Fruit fly (Drosophila melanogaster) whole organism, embryonic: ENCODE measurements around the gene CG14135.
A peak's percentile ranks its signal among the peaks of the same experiment; 100 is the strongest.

Experiments
- B-H1 ChIP-seq: fragments of 200-800 bp; sonication (Bioruptor generic); IDR thresholded peaks from 3 replicates; pipeline ENCODE4 v1.3.6; 2022; ENCODE audit warnings: missing biosample characterization, missing genetic modification characterization
- CG10209 ChIP-seq: fragments of 200-800 bp; sonication (Bioruptor generic); optimal IDR thresholded peaks from 3 replicates; lab custom pipeline; 2017; ENCODE audit warnings: missing biosample characterization, mild to moderate bottlenecking, missing genetic modification characterization, missing genetic modification reagents
- CG10959 ChIP-seq: fragments of 200-800 bp; sonication (Bioruptor generic); IDR thresholded peaks from 2 replicates; pipeline ENCODE4 v1.3.6; 2022; ENCODE audit warnings: missing biosample characterization, missing genetic modification characterization
- CG11398 ChIP-seq: fragments of 200-800 bp; sonication (Bioruptor generic); optimal IDR thresholded peaks from 2 replicates; lab custom pipeline; 2016; ENCODE audit warnings: missing biosample characterization, missing genetic modification characterization
- CG11504 ChIP-seq: fragments of 200-800 bp; sonication (Bioruptor generic); optimal IDR thresholded peaks from 3 replicates; lab custom pipeline; 2019; ENCODE audit warnings: missing biosample characterization, mild to moderate bottlenecking, missing genetic modification characterization, moderate library complexity
- CG12942 ChIP-seq: fragments of 200-800 bp; sonication (Bioruptor generic); optimal IDR thresholded peaks from 3 replicates; lab custom pipeline; 2016; ENCODE audit warnings: missing biosample characterization, missing genetic modification characterization
- CG15073 ChIP-seq: fragments of 200-800 bp; sonication (Bioruptor generic); optimal IDR thresholded peaks from 2 replicates; lab custom pipeline; 2016; ENCODE audit warnings: missing biosample characterization, missing genetic modification characterization
- CG2712 ChIP-seq: fragments of 200-800 bp; optimal IDR thresholded peaks from 3 replicates; lab custom pipeline; 2019; ENCODE audit warnings: missing biosample characterization, mild to moderate bottlenecking, missing genetic modification characterization, moderate library complexity
- CG33557 ChIP-seq: fragments of 200-800 bp; sonication (Bioruptor generic); optimal IDR thresholded peaks from 2 replicates; lab custom pipeline; 2019; ENCODE audit warnings: missing biosample characterization, mild to moderate bottlenecking, missing genetic modification characterization, moderate library complexity
- CG4404 ChIP-seq: fragments of 200-800 bp; sonication (Bioruptor generic); IDR thresholded peaks from 2 replicates; pipeline ENCODE4 v1.3.6; 2022; ENCODE audit warnings: missing biosample characterization, missing genetic modification characterization
- CG6272 ChIP-seq: fragments of 200-800 bp; sonication (Bioruptor generic); IDR thresholded peaks from 2 replicates; pipeline ENCODE4 v1.3.6; 2022; ENCODE audit warnings: missing biosample characterization, missing genetic modification characterization
- CG6765 ChIP-seq: fragments of 200-800 bp; sonication (Bioruptor generic); optimal IDR thresholded peaks from 3 replicates; lab custom pipeline; 2017; ENCODE audit warnings: missing biosample characterization, mild to moderate bottlenecking, missing genetic modification characterization
- CG6854 ChIP-seq: fragments of 200-800 bp; sonication (Bioruptor generic); optimal IDR thresholded peaks from 3 replicates; lab custom pipeline; 2017; ENCODE audit warnings: missing biosample characterization, mild to moderate bottlenecking, missing genetic modification characterization
- CG8089 ChIP-seq: fragments of 200-800 bp; sonication (Bioruptor generic); optimal IDR thresholded peaks from 3 replicates; lab custom pipeline; 2016; ENCODE audit warnings: missing biosample characterization, missing genetic modification characterization
- CG9817 ChIP-seq: fragments of 200-800 bp; sonication (Bioruptor generic); optimal IDR thresholded peaks from 2 replicates; lab custom pipeline; 2018; ENCODE audit warnings: missing biosample characterization, mild to moderate bottlenecking, missing genetic modification characterization, moderate library complexity
- CHES-1-like ChIP-seq: fragments of 200-800 bp; sonication (Bioruptor generic); optimal IDR thresholded peaks from 2 replicates; lab custom pipeline; 2016; ENCODE audit warnings: missing biosample characterization, missing genetic modification characterization
- CkIIα-i1 ChIP-seq: fragments of 200-800 bp; sonication (Bioruptor generic); IDR thresholded peaks from 2 replicates; pipeline ENCODE4 v1.3.6; 2022; ENCODE audit warnings: missing biosample characterization, missing genetic modification characterization
- H15 ChIP-seq: fragments of 200-800 bp; sonication (Bioruptor generic); IDR thresholded peaks from 3 replicates; pipeline ENCODE4 v1.3.6; 2022; ENCODE audit warnings: missing biosample characterization, missing genetic modification characterization
- Lim3 ChIP-seq: fragments of 200-800 bp; sonication (Bioruptor generic); IDR thresholded peaks from 2 replicates; pipeline ENCODE4 v1.3.6; 2022; ENCODE audit warnings: missing biosample characterization, missing genetic modification characterization
- Mrtf ChIP-seq: fragments of 200-800 bp; sonication (Bioruptor generic); IDR thresholded peaks from 3 replicates; pipeline ENCODE4 v1.3.6; 2022; ENCODE audit warnings: missing biosample characterization, missing genetic modification characterization
- Nf-YB ChIP-seq: fragments of 200-800 bp; sonication (Bioruptor generic); optimal IDR thresholded peaks from 3 replicates; lab custom pipeline; 2019; ENCODE audit warnings: missing biosample characterization, mild to moderate bottlenecking, missing genetic modification characterization, moderate library complexity
- Ptx1 ChIP-seq: fragments of 200-800 bp; sonication (Bioruptor generic); IDR thresholded peaks from 2 replicates; pipeline ENCODE4 v1.3.6; 2022; ENCODE audit warnings: missing biosample characterization, missing genetic modification characterization
- Sin3A ChIP-seq: fragments of >200 bp; optimal IDR thresholded peaks from 2 replicates; lab custom pipeline; 2018
- Sry-β ChIP-seq: fragments of 200-800 bp; sonication (Bioruptor generic); optimal IDR thresholded peaks from 2 replicates; lab custom pipeline; 2018; ENCODE audit warnings: missing biosample characterization, mild to moderate bottlenecking, missing genetic modification characterization, moderate library complexity
- TFAM ChIP-seq: fragments of 200-800 bp; sonication (Bioruptor generic); optimal IDR thresholded peaks from 2 replicates; lab custom pipeline; 2017; ENCODE audit warnings: missing biosample characterization, missing genetic modification characterization, inconsistent platforms
- Taf1 ChIP-seq: fragments of 200-800 bp; sonication (Bioruptor generic); IDR thresholded peaks from 2 replicates; pipeline ENCODE4 v1.3.6; 2022; ENCODE audit warnings: missing biosample characterization, missing genetic modification characterization
- Usf ChIP-seq: fragments of 200-800 bp; sonication (Bioruptor generic); optimal IDR thresholded peaks from 2 replicates; lab custom pipeline; 2017; ENCODE audit warnings: missing genotype, missing biosample characterization, missing genetic modification characterization
- al ChIP-seq: fragments of 200-800 bp; sonication (Bioruptor generic); IDR thresholded peaks from 2 replicates; pipeline ENCODE4 v1.3.6; 2022; ENCODE audit warnings: missing biosample characterization, missing genetic modification characterization
- ap ChIP-seq: fragments of 200-800 bp; sonication (Bioruptor generic); IDR thresholded peaks from 2 replicates; pipeline ENCODE4 v1.3.6; 2022; ENCODE audit warnings: missing biosample characterization, missing genetic modification characterization
- ase ChIP-seq: fragments of 200-800 bp; sonication (Bioruptor generic); IDR thresholded peaks from 3 replicates; pipeline ENCODE4 v1.3.6; 2022; ENCODE audit warnings: missing biosample characterization, missing genetic modification characterization
- bigmax ChIP-seq: fragments of 200-800 bp; sonication (Bioruptor generic); optimal IDR thresholded peaks from 2 replicates; lab custom pipeline; 2018; ENCODE audit warnings: missing biosample characterization, mild to moderate bottlenecking, missing genetic modification characterization
- bowl ChIP-seq: fragments of 200-800 bp; sonication (Bioruptor generic); IDR thresholded peaks from 2 replicates; pipeline ENCODE4 v1.3.6; 2022; ENCODE audit warnings: missing biosample characterization, missing genetic modification characterization
- caup ChIP-seq: fragments of 200-800 bp; sonication (Bioruptor generic); optimal IDR thresholded peaks from 3 replicates; lab custom pipeline; 2017; ENCODE audit warnings: missing biosample characterization, mild to moderate bottlenecking, missing genetic modification characterization, moderate library complexity; ENCODE audit not compliant: severe bottlenecking
- cg ChIP-seq: fragments of 200-800 bp; sonication (Bioruptor generic); optimal IDR thresholded peaks from 3 replicates; lab custom pipeline; 2019; ENCODE audit warnings: missing biosample characterization, mild to moderate bottlenecking, missing genetic modification characterization, moderate library complexity
- chm ChIP-seq: fragments of 200-800 bp; sonication (Bioruptor generic); IDR thresholded peaks from 2 replicates; pipeline ENCODE4 v1.3.6; 2022; ENCODE audit warnings: missing biosample characterization, missing genetic modification characterization
- croc ChIP-seq: fragments of 200-800 bp; sonication (Bioruptor generic); conservative IDR thresholded peaks from 3 replicates; pipeline ENCODE4 v1.3.6; 2022; ENCODE audit warnings: missing biosample characterization, missing genetic modification characterization
- crol ChIP-seq: fragments of 200-800 bp; sonication (Bioruptor generic); IDR thresholded peaks from 2 replicates; pipeline ENCODE4 v1.3.6; 2022; ENCODE audit warnings: missing biosample characterization, missing genetic modification characterization
- dm ChIP-seq: fragments of 200-800 bp; sonication (Bioruptor generic); optimal IDR thresholded peaks from 3 replicates; lab custom pipeline; 2016; ENCODE audit warnings: missing biosample characterization, missing genetic modification characterization
- gcm ChIP-seq: fragments of 200-800 bp; sonication (Bioruptor generic); optimal IDR thresholded peaks from 2 replicates; lab custom pipeline; 2019; ENCODE audit warnings: missing biosample characterization, mild to moderate bottlenecking, missing genetic modification characterization, moderate library complexity
- gro ChIP-seq: fragments of 200-800 bp; sonication (Bioruptor generic); optimal IDR thresholded peaks from 2 replicates; lab custom pipeline; 2016; ENCODE audit warnings: missing biosample characterization, missing genetic modification characterization
- lmd ChIP-seq: fragments of 200-800 bp; sonication (Bioruptor generic); IDR thresholded peaks from 2 replicates; pipeline ENCODE4 v1.3.6; 2022; ENCODE audit warnings: missing biosample characterization, missing genetic modification characterization
- lola ChIP-seq, 3 experiments: fragments of >200 bp in 2 of 3; fragments of 200-800 bp in 1 of 3; sonication (Bioruptor generic) in 1 of 3; optimal IDR thresholded peaks; 2 replicates each; lab custom pipeline; 2017 to 2019; ENCODE audit warnings: missing biosample characterization in 3 of 3, missing genetic modification characterization in 3 of 3, mild to moderate bottlenecking in 1 of 3, moderate library complexity in 1 of 3
- mirr ChIP-seq: fragments of 200-800 bp; sonication (Bioruptor generic); optimal IDR thresholded peaks from 3 replicates; lab custom pipeline; 2018; ENCODE audit warnings: missing biosample characterization, mild to moderate bottlenecking, missing genetic modification characterization
- pan ChIP-seq, 4 experiments: fragments of >200 bp in 3 of 4; fragments of 200-800 bp in 1 of 4; sonication (Bioruptor generic) in 1 of 4; optimal IDR thresholded peaks in 3 of 4; IDR thresholded peaks in 1 of 4; 2 replicates each; pipeline versions ENCODE4 v1.3.6 to Lab custom; 2017 to 2022; ENCODE audit warnings: missing biosample characterization in 2 of 4, missing genetic modification characterization in 2 of 4, mixed read lengths in 1 of 4
- salm ChIP-seq: fragments of 200-800 bp; sonication (Bioruptor generic); optimal IDR thresholded peaks from 2 replicates; lab custom pipeline; 2018; ENCODE audit warnings: missing biosample characterization, mild to moderate bottlenecking, missing genetic modification characterization
- schlank ChIP-seq: fragments of 200-800 bp; sonication (Bioruptor generic); optimal IDR thresholded peaks from 2 replicates; lab custom pipeline; 2018; ENCODE audit warnings: missing biosample characterization, mild to moderate bottlenecking, missing genetic modification characterization
- sens ChIP-seq: fragments of 200-800 bp; sonication (Bioruptor generic); peaks from one replicate; lab custom pipeline; 2016; ENCODE audit warnings: missing biosample characterization, missing genetic modification characterization
- seq ChIP-seq: fragments of 200-800 bp; sonication (Bioruptor generic); IDR thresholded peaks from 2 replicates; pipeline ENCODE4 v1.3.6; 2022; ENCODE audit warnings: missing biosample characterization, missing genetic modification characterization
- slp2 ChIP-seq: fragments of 200-800 bp; sonication (Bioruptor generic); optimal IDR thresholded peaks from 2 replicates; lab custom pipeline; 2016; ENCODE audit warnings: missing biosample characterization, missing genetic modification characterization
- trh ChIP-seq: fragments of 200-800 bp; sonication (Bioruptor generic); optimal IDR thresholded peaks from 2 replicates; lab custom pipeline; 2016; ENCODE audit warnings: missing biosample characterization, missing genetic modification characterization

CG14135 gene

DNA sequence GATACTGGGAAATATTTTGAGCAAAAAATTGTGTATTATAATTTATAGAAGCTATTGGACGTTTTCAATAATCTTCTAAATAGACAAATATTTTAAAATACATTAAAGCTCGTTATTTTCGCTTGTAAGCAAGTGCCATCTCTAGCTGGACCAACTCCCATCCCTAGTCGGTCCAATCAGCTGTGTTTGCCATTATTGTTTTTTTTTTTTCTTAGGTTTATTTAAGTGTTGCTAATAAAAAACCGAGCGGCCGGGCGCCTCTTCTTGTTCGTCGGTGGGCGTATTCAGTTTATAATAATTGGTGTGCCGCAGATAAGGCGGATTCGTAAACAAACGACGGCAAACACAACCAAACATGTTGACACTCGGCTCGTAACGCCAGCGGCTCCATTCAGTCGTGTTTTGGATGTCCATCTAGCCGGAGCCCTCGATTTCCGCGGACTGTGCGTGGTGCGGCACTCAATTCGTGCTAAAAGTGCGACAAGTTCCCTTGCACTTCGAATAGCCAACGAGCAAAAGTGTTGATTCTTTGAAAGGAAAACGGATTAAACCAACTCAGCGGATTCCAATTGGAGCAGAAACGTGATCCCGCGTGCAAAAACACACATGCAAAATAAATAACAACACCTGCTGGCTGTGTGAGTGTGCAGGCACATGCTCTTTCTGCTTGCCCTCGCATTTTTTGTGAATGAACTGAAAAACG is 7.4 kb upstream of the CG14135 start, which contains the start of gene Sugb (continued):
- TF ChIP-seq Sin3A (lab: Kevin White, UChicago) (no peak), CG2712 (tag; lab: Kevin White, UChicago) (peak; percentile 20), gro (GFP tag; lab: Kevin White, UChicago) (peak; percentile 68), CG15073 (no peak), Usf (GFP tag; lab: Kevin White, UChicago) (no peak), CG11398 (GFP tag; lab: Kevin White, UChicago) (no peak), B-H1 (no peak), CG33557 (GFP tag; lab: Kevin White, UChicago) (peak; percentile 4), CG12942 (peak; percentile 16), crol (GFP tag; lab: Robert Waterston, UW) (no peak), TFAM (no peak), mirr (GFP tag; lab: Kevin White, UChicago) (peak; percentile 61), CG6765 (GFP tag; lab: Kevin White, UChicago) (peak; percentile 63), CG9817 (tag; lab: Kevin White, UChicago) (peak; percentile 63), CG10209 (peak; percentile 36), CG11504 (peak; percentile 66), Ptx1 (peak; percentile 56; the same call in 1 of the 2 replicates), CHES-1-like (GFP tag; lab: Kevin White, UChicago) (peak; percentile 69), Nf-YB (GFP tag; lab: Kevin White, UChicago) (peak; percentile 57), CG4404 (GFP tag; lab: Robert Waterston, UW) (no peak), Taf1 (GFP tag; lab: Robert Waterston, UW) (no peak), lmd (GFP tag; lab: Robert Waterston, UW) (peak; percentile 70; the same call in 1 of the 2 replicates), Sry-β (no peak), schlank (peak; percentile 33), lola (GFP tag; optimal IDR thresholded peaks at IDR 0.05; lab: Kevin White, UChicago) (peak in 1 of 3 experiments; percentile 5), pan (optimal IDR thresholded peaks at IDR 0.05; lab: Kevin White, UChicago) (no peak), pan (GFP tag; optimal IDR thresholded peaks at IDR 0.05 in 1 of 2, IDR thresholded peaks at IDR 0.05 in 1 of 2) (peak in 1 of 2 experiments; percentile 53), Lim3 (GFP tag; lab: Robert Waterston, UW) (no peak), trh (GFP tag; lab: Kevin White, UChicago) (no peak), caup (GFP tag; lab: Kevin White, UChicago) (peak; percentile 66), croc (GFP tag; lab: Robert Waterston, UW) (no peak), salm (peak; percentile 26), ap (no peak), CG6854 (GFP tag; lab: Kevin White, UChicago) (peak; percentile 66), sens (GFP tag; lab: Kevin White, UChicago) (peak; percentile 92), al (GFP tag; lab: Robert Waterston, UW) (peak; percentile 58), Mrtf (GFP tag; lab: Robert Waterston, UW) (no peak), CkIIα-i1 (GFP tag; lab: Robert Waterston, UW) (no peak), gcm (peak; percentile 59), CG10959 (GFP tag; lab: Robert Waterston, UW) (no peak), chm (GFP tag; lab: Robert Waterston, UW) (no peak), ase (no peak), H15 (GFP tag; lab: Robert Waterston, UW) (peak; percentile 52; the same call in 1 of the 3 replicates), bowl (no peak), CG6272 (GFP tag; lab: Robert Waterston, UW) (peak; percentile 46; the same call in 1 of the 2 replicates), slp2 (GFP tag; lab: Kevin White, UChicago) (no peak), bigmax (peak; percentile 8), dm (GFP tag; lab: Kevin White, UChicago) (peak; percentile 39), cg (GFP tag; lab: Kevin White, UChicago) (peak; percentile 18), CG8089 (GFP tag; lab: Kevin White, UChicago) (peak; percentile 4), seq (GFP tag; lab: Robert Waterston, UW) (peak; percentile 43)
